Worm (Caenorhabditis elegans): Measurements from ENCODE around the gene clec-57.

clec-57 gene

ce11 chrV:14508005-14508521, 39.0 kb downstream of the clec-57 start, which contains the start of gene R02D5.1:
Gene R02D5.1 (plus strand): TSS chrV:14508249.
- TF ChIP-seq ztf-25 (GFP tag; IDR thresholded peaks at IDR 0.05) (0 out of 2 replicates have a peak, but pooled peaks have one; percentile 48), B0261.1 (tag; optimal IDR thresholded peaks at IDR 0.05) (no peak)

- TF ChIP-seq B0019.2 (GFP tag; conservative IDR thresholded peaks at IDR 0.05), result no peak
- no peak for TF ChIP-seq egl-18 (GFP tag; IDR thresholded peaks at IDR 0.05)
- TF ChIP-seq attf-6 (GFP tag; IDR thresholded peaks at IDR 0.05), result no peak
- no peak for TF ChIP-seq pha-4 (tag; optimal IDR thresholded peaks at IDR 0.05)
- TF ChIP-seq mxl-1 (tag; optimal IDR thresholded peaks at IDR 0.05), result no peak
- no peak for TF ChIP-seq madf-10 (tag; optimal IDR thresholded peaks at IDR 0.05)
- TF ChIP-seq mes-4 (tag; optimal IDR thresholded peaks at IDR 0.05), result no peak
- TF ChIP-seq somi-1 (GFP tag; optimal IDR thresholded peaks at IDR 0.05), result no peak
- TF ChIP-seq dpff-1 (tag; optimal IDR thresholded peaks at IDR 0.05), result no peak
- no peak for TF ChIP-seq mcd-1 (GFP tag; IDR thresholded peaks at IDR 0.05)
- TF ChIP-seq egrh-3 (GFP tag; IDR thresholded peaks at IDR 0.05), result no peak
- no peak for TF ChIP-seq rpc-1 (optimal IDR thresholded peaks at IDR 0.05)
- no peak for TF ChIP-seq rpc-1 (tag; optimal IDR thresholded peaks at IDR 0.05)
- TF ChIP-seq lsy-27 (tag; optimal IDR thresholded peaks at IDR 0.05; ENCODE audit: borderline replicate concordance, insufficient read depth), result no peak
- no peak for TF ChIP-seq fkh-3 (tag; optimal IDR thresholded peaks at IDR 0.05)
- no peak for TF ChIP-seq lin-54 (GFP tag; optimal IDR thresholded peaks at IDR 0.05)
- TF ChIP-seq zim-3 (tag; optimal IDR thresholded peaks at IDR 0.05), result no peak
- no peak for TF ChIP-seq egl-44 (GFP tag; IDR thresholded peaks at IDR 0.05)
Measured at ce11 chrV:14508556-14508955, 39.5 kb downstream of the clec-57 start.

- TF ChIP-seq cebp-1 (GFP tag; IDR thresholded peaks at IDR 0.05) (no peak), cebp-1 (tag; optimal IDR thresholded peaks at IDR 0.05) (no peak), sdz-38 (tag; optimal IDR thresholded peaks at IDR 0.05) (no peak), B0261.1 (tag; optimal IDR thresholded peaks at IDR 0.05) (no peak), ceh-100 (GFP tag; IDR thresholded peaks at IDR 0.05) (no peak), hsf-1 (GFP tag; IDR thresholded peaks at IDR 0.05) (no peak), lin-40 (tag; optimal IDR thresholded peaks at IDR 0.05) (no peak), egl-18 (GFP tag; IDR thresholded peaks at IDR 0.05) (no peak), pbrm-1 (GFP tag; IDR thresholded peaks at IDR 0.05) (no peak), F52B5.7 (tag; optimal IDR thresholded peaks at IDR 0.05) (no peak), egrh-3 (GFP tag; IDR thresholded peaks at IDR 0.05) (no peak), F49E8.2 (tag; optimal IDR thresholded peaks at IDR 0.05; ENCODE audit: insufficient read depth) (no peak)
Measured at ce11 chrV:14510746-14511145, 41.7 kb downstream of the clec-57 start, which contains the start of gene R02D5.9. Gene R02D5.9 (minus strand): TSS chrV:14511123.

- TF ChIP-seq B0261.1 (tag; optimal IDR thresholded peaks at IDR 0.05) (no peak), tbx-9 (tag; optimal IDR thresholded peaks at IDR 0.05; ENCODE audit: borderline replicate concordance) (no peak), hrde-1 (tag; optimal IDR thresholded peaks at IDR 0.05; ENCODE audit: borderline replicate concordance) (no peak), madf-3 (GFP tag; IDR thresholded peaks at IDR 0.05) (no peak), chd-7 (tag; optimal IDR thresholded peaks at IDR 0.05) (no peak), Y56A3A.18 (GFP tag; IDR thresholded peaks at IDR 0.05) (no peak), mel-28 (tag; optimal IDR thresholded peaks at IDR 0.05; ENCODE audit: borderline replicate concordance) (no peak)
Measured at ce11 chrV:14518010-14518409, 49.0 kb downstream of the clec-57 start, which contains the start of gene R02D5.6. Gene R02D5.6 (minus strand): TSS chrV:14518110.

Measured in whole organism, young adult.